Fruit fly (Drosophila melanogaster) whole organism, embryonic: ENCODE results near the gene mRpL20.

Experiments used
- Aef1 ChIP-seq: fragments of 200-800 bp; sonication (Bioruptor generic); IDR thresholded peaks from 3 replicates; pipeline ENCODE4 v1.3.6; 2022; ENCODE audit warnings: missing biosample characterization, missing genetic modification characterization
- Atf6 ChIP-seq: fragments of 200-800 bp; sonication (Bioruptor generic); IDR thresholded peaks from 2 replicates; pipeline ENCODE4 v1.3.6; 2022; ENCODE audit warnings: missing biosample characterization, missing genetic modification characterization
- B-H2 ChIP-seq: fragments of 200-800 bp; sonication (Bioruptor generic); optimal IDR thresholded peaks from 2 replicates; lab custom pipeline; 2018; ENCODE audit warnings: missing biosample characterization, mild to moderate bottlenecking, missing genetic modification characterization
- CG11247 ChIP-seq: fragments of 200-800 bp; sonication (Bioruptor generic); IDR thresholded peaks from 2 replicates; pipeline ENCODE4 v1.3.6; 2022; ENCODE audit warnings: missing biosample characterization, missing genetic modification characterization
- CG11398 ChIP-seq: fragments of 200-800 bp; sonication (Bioruptor generic); optimal IDR thresholded peaks from 2 replicates; lab custom pipeline; 2016; ENCODE audit warnings: missing biosample characterization, missing genetic modification characterization
- CG1233 ChIP-seq: fragments of 200-800 bp; sonication (Bioruptor generic); optimal IDR thresholded peaks from 4 replicates; lab custom pipeline; 2018; ENCODE audit warnings: missing biosample characterization, mild to moderate bottlenecking, missing genetic modification characterization
- CG12659 ChIP-seq: fragments of 200-800 bp; sonication (Bioruptor generic); optimal IDR thresholded peaks from 3 replicates; lab custom pipeline; 2017; ENCODE audit warnings: mild to moderate bottlenecking, missing biosample characterization, missing genetic modification reagents, missing genetic modification characterization
- CG13775 ChIP-seq: fragments of 200-800 bp; sonication (Bioruptor generic); optimal IDR thresholded peaks from 3 replicates; lab custom pipeline; 2017; ENCODE audit warnings: missing biosample characterization, mild to moderate bottlenecking, missing genetic modification characterization
- CG14050 ChIP-seq: fragments of 200-800 bp; sonication (Bioruptor generic); IDR thresholded peaks from 3 replicates; pipeline ENCODE4 v1.3.6; 2022; ENCODE audit warnings: missing biosample characterization, missing genetic modification characterization
- CG31441 ChIP-seq: fragments of 200-800 bp; sonication (Bioruptor generic); IDR thresholded peaks from 2 replicates; pipeline ENCODE4 v1.3.6; 2022; ENCODE audit warnings: missing biosample characterization, missing genetic modification characterization
- CG3163 ChIP-seq: fragments of 200-800 bp; sonication (Bioruptor generic); optimal IDR thresholded peaks from 3 replicates; lab custom pipeline; 2016; ENCODE audit warnings: missing biosample characterization, missing genetic modification characterization
- CG33213 ChIP-seq: fragments of 200-800 bp; sonication (Bioruptor generic); optimal IDR thresholded peaks from 3 replicates; lab custom pipeline; 2016; ENCODE audit warnings: missing biosample characterization, missing genetic modification characterization
- CG3407 ChIP-seq: fragments of 200-800 bp; sonication (Bioruptor generic); optimal IDR thresholded peaks from 2 replicates; lab custom pipeline; 2018; ENCODE audit warnings: missing biosample characterization, mild to moderate bottlenecking, missing genetic modification characterization
- CG3726 ChIP-seq: fragments of 200-800 bp; sonication (Bioruptor generic); IDR thresholded peaks from 3 replicates; pipeline ENCODE4, ENCODE4 v1.3.6; 2022; ENCODE audit warnings: missing biosample characterization, missing genetic modification characterization
- CG4360 ChIP-seq: fragments of 200-800 bp; sonication (Bioruptor generic); IDR thresholded peaks from 2 replicates; pipeline ENCODE4 v1.3.6; 2022; ENCODE audit warnings: missing biosample characterization, missing genetic modification characterization
- CG4707 ChIP-seq: fragments of 200-800 bp; sonication (Bioruptor generic); optimal IDR thresholded peaks from 2 replicates; lab custom pipeline; 2018; ENCODE audit warnings: missing biosample characterization, mild to moderate bottlenecking, missing genetic modification characterization, moderate library complexity
- CG6654 ChIP-seq: fragments of 200-800 bp; sonication (Bioruptor generic); optimal IDR thresholded peaks from 2 replicates; lab custom pipeline; 2017; ENCODE audit warnings: missing biosample characterization, mild to moderate bottlenecking, missing genetic modification characterization
- CG9932 ChIP-seq: fragments of 200-800 bp; sonication (Bioruptor generic); IDR thresholded peaks from 2 replicates; pipeline ENCODE4 v1.3.6; 2022; ENCODE audit warnings: missing biosample characterization, missing genetic modification characterization
- D ChIP-seq, 2 experiments: fragments of 200-800 bp in 1 of 2; fragments of >200 bp in 1 of 2; sonication (Bioruptor generic) in 1 of 2; optimal IDR thresholded peaks; 2 replicates in 1 of 2; 3 replicates in 1 of 2; lab custom pipeline; 2017; ENCODE audit warnings: mild to moderate bottlenecking in 1 of 2, missing biosample characterization in 1 of 2, missing genetic modification characterization in 1 of 2, missing genetic modification reagents in 1 of 2
- Doc3 ChIP-seq: fragments of 200-800 bp; sonication (Bioruptor generic); IDR thresholded peaks from 3 replicates; pipeline ENCODE4 v1.3.6; 2022; ENCODE audit warnings: missing biosample characterization, missing genetic modification characterization; ENCODE audit not compliant: partially characterized antibody
- Ets97D ChIP-seq: fragments of 200-800 bp; sonication (Bioruptor generic); optimal IDR thresholded peaks from 3 replicates; lab custom pipeline; 2016; ENCODE audit warnings: missing biosample characterization, missing genetic modification characterization
- Lim3 ChIP-seq: fragments of 200-800 bp; sonication (Bioruptor generic); IDR thresholded peaks from 2 replicates; pipeline ENCODE4 v1.3.6; 2022; ENCODE audit warnings: missing biosample characterization, missing genetic modification characterization
- NFAT ChIP-seq: fragments of 200-800 bp; sonication (Bioruptor generic); IDR thresholded peaks from 2 replicates; pipeline ENCODE4 v1.3.6; 2022; ENCODE audit warnings: missing biosample characterization, missing genetic modification characterization
- Poxn ChIP-seq: fragments of 200-800 bp; sonication (Bioruptor generic); IDR thresholded peaks from 2 replicates; pipeline ENCODE4 v1.3.6; 2022; ENCODE audit warnings: missing biosample characterization, missing genetic modification characterization
- Ravus ChIP-seq: fragments of 200-800 bp; sonication (Bioruptor generic); IDR thresholded peaks from 2 replicates; pipeline ENCODE4 v1.3.6; 2022; ENCODE audit warnings: missing biosample characterization, missing genetic modification characterization
- Sox100B ChIP-seq: fragments of 200-800 bp; sonication (Bioruptor generic); optimal IDR thresholded peaks from 3 replicates; lab custom pipeline; 2018; ENCODE audit warnings: missing biosample characterization, mild to moderate bottlenecking, missing genetic modification characterization
- ac ChIP-seq: fragments of 200-800 bp; sonication (Bioruptor generic); optimal IDR thresholded peaks from 3 replicates; lab custom pipeline; 2017; ENCODE audit warnings: missing biosample characterization, mild to moderate bottlenecking, missing genetic modification characterization
- bcd ChIP-seq: fragments of 200-800 bp; sonication (Bioruptor generic); optimal IDR thresholded peaks from 2 replicates; lab custom pipeline; 2017; ENCODE audit warnings: missing biosample characterization, mild to moderate bottlenecking, missing genetic modification characterization
- chinmo ChIP-seq: fragments of 200-800 bp; sonication (Bioruptor generic); IDR thresholded peaks from 4 replicates; pipeline ENCODE4 v1.3.6; 2022; ENCODE audit warnings: missing biosample characterization, missing genetic modification characterization; ENCODE audit not compliant: partially characterized antibody
- chn ChIP-seq: fragments of 200-800 bp; sonication (Bioruptor generic); optimal IDR thresholded peaks from 2 replicates; lab custom pipeline; 2016; ENCODE audit warnings: missing biosample characterization, missing genetic modification characterization
- danr ChIP-seq: fragments of 200-800 bp; sonication (Bioruptor generic); IDR thresholded peaks from 2 replicates; pipeline ENCODE4 v1.3.6; 2022; ENCODE audit warnings: missing biosample characterization, missing genetic modification characterization
- dmrt11E ChIP-seq: fragments of 200-800 bp; sonication (Bioruptor generic); optimal IDR thresholded peaks from 3 replicates; lab custom pipeline; 2018; ENCODE audit warnings: missing biosample characterization, mild to moderate bottlenecking, missing genetic modification characterization, moderate library complexity
- dysf ChIP-seq: fragments of 200-800 bp; sonication (Bioruptor generic); IDR thresholded peaks from 3 replicates; pipeline ENCODE4 v1.3.6; 2022; ENCODE audit warnings: missing biosample characterization, missing genetic modification characterization
- fd102C ChIP-seq: fragments of 200-800 bp; sonication (Bioruptor generic); optimal IDR thresholded peaks from 2 replicates; lab custom pipeline; 2018; ENCODE audit warnings: missing biosample characterization, mild to moderate bottlenecking, missing genetic modification characterization, moderate library complexity
- grau ChIP-seq: fragments of 200-800 bp; optimal IDR thresholded peaks from 3 replicates; lab custom pipeline; 2019; ENCODE audit warnings: missing biosample characterization, mild to moderate bottlenecking, missing genetic modification characterization, moderate library complexity
- kah ChIP-seq: fragments of 200-800 bp; sonication (Bioruptor generic); optimal IDR thresholded peaks from 2 replicates; lab custom pipeline; 2018; ENCODE audit warnings: missing biosample characterization, mild to moderate bottlenecking, missing genetic modification characterization
- odd ChIP-seq: fragments of 200-800 bp; sonication (Bioruptor generic); optimal IDR thresholded peaks from 2 replicates; lab custom pipeline; 2017; ENCODE audit warnings: missing biosample characterization, mild to moderate bottlenecking, missing genetic modification characterization
- org-1 ChIP-seq: fragments of 200-800 bp; sonication (Bioruptor generic); optimal IDR thresholded peaks from 2 replicates; lab custom pipeline; 2017; ENCODE audit warnings: missing biosample characterization, missing genetic modification characterization
- pan ChIP-seq, 4 experiments: fragments of >200 bp in 3 of 4; fragments of 200-800 bp in 1 of 4; sonication (Bioruptor generic) in 1 of 4; optimal IDR thresholded peaks in 3 of 4; IDR thresholded peaks in 1 of 4; 2 replicates each; pipeline versions ENCODE4 v1.3.6 to Lab custom; 2017 to 2022; ENCODE audit warnings: missing biosample characterization in 2 of 4, missing genetic modification characterization in 2 of 4, mixed read lengths in 1 of 4
- ranshi ChIP-seq: fragments of 200-800 bp; sonication (Bioruptor generic); IDR thresholded peaks from 2 replicates; pipeline ENCODE4 v1.3.6; 2022; ENCODE audit warnings: missing biosample characterization, missing genetic modification characterization
- sens ChIP-seq: fragments of 200-800 bp; sonication (Bioruptor generic); peaks from one replicate; lab custom pipeline; 2016; ENCODE audit warnings: missing biosample characterization, missing genetic modification characterization
- sisA ChIP-seq: fragments of 200-800 bp; sonication (Bioruptor generic); IDR thresholded peaks from 2 replicates; pipeline ENCODE4 v1.3.6; 2022; ENCODE audit warnings: missing biosample characterization, missing genetic modification characterization
- tap ChIP-seq: fragments of 200-800 bp; optimal IDR thresholded peaks from 3 replicates; lab custom pipeline; 2019; ENCODE audit warnings: missing biosample characterization, mild to moderate bottlenecking, missing genetic modification characterization, moderate library complexity
- trh ChIP-seq: fragments of 200-800 bp; sonication (Bioruptor generic); optimal IDR thresholded peaks from 2 replicates; lab custom pipeline; 2016; ENCODE audit warnings: missing biosample characterization, missing genetic modification characterization
- unc-4 ChIP-seq: fragments of 200-800 bp; sonication (Bioruptor generic); IDR thresholded peaks from 2 replicates; pipeline ENCODE4 v1.3.6; 2022; ENCODE audit warnings: missing biosample characterization, missing genetic modification characterization; ENCODE audit not compliant: partially characterized antibody
- vfl ChIP-seq: fragments of 200-800 bp; sonication (Bioruptor generic); optimal IDR thresholded peaks from 2 replicates; lab custom pipeline; 2016; ENCODE audit warnings: missing biosample characterization, missing genetic modification characterization
- wdn ChIP-seq: fragments of 200-800 bp; sonication (Bioruptor generic); IDR thresholded peaks from 2 replicates; pipeline ENCODE4 v1.3.6; 2022; ENCODE audit warnings: missing biosample characterization, missing genetic modification characterization
- zen2 ChIP-seq: fragments of 200-800 bp; sonication (Bioruptor generic); IDR thresholded peaks from 3 replicates; pipeline ENCODE4 v1.3.6; 2022; ENCODE audit warnings: missing biosample characterization, missing genetic modification characterization; ENCODE audit not compliant: partially characterized antibody
- zfh1 ChIP-seq: fragments of 200-800 bp; sonication (Bioruptor generic); IDR thresholded peaks from 3 replicates; pipeline ENCODE4 v1.3.6; 2022; ENCODE audit warnings: missing biosample characterization, missing genetic modification characterization

Gene mRpL20

DNA sequence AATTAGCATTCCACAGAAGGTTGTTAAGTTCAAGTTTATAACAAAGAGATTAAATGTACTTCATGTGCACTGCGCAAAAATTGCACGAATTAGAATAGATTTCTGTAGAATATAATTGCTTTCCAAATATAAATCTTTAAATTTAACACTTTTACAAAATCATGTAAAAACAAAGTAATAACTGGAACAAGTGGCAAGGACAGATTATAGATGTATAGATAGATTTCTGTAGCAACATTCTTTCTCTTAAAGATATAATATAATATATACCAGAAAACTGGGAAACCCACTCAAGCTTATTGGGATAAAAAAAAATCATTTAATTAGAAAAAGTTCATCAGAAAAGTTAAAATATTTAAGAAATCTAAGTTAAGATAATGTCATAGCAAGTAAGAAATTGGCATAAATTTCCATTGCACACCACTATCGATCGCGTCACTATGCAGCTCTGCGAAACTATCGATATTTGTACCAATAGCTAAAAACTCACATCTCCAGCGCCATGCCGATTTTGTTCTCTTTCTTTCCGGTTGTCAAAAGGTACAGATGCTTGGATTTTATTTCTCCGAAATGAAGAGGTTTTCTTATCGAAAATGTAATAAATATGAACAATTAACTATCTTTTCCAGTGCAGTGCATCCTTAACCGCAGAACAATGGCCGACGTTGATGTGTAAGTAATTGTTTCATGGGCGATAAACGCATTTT lies 5.3 kb upstream of the mRpL20 start, which contains the start of gene RpS12 (continued):
- TF ChIP-seq CG3726 (GFP tag; lab: Robert Waterston, UW) (0 out of 3 replicates have a peak, but pooled peaks have one; percentile 54), zen2 (GFP tag; lab: Robert Waterston, UW) (peak; percentile 20; the same call in 1 of the 3 replicates), Ravus (GFP tag; lab: Robert Waterston, UW) (no peak), Aef1 (GFP tag; lab: Robert Waterston, UW) (peak; percentile 74), unc-4 (GFP tag; lab: Robert Waterston, UW) (peak; percentile 65), Poxn (no peak), sisA (peak; percentile 58), CG9932 (GFP tag; lab: Robert Waterston, UW) (peak; percentile 92), CG11398 (peak; percentile 76), Doc3 (GFP tag; lab: Robert Waterston, UW) (peak; percentile 52; the same call in 1 of the 3 replicates), org-1 (peak; percentile 50), CG4360 (GFP tag; lab: Robert Waterston, UW) (no peak), zfh1 (peak; percentile 81), sens (peak; percentile 92), CG11247 (peak; percentile 85), NFAT (GFP tag; lab: Robert Waterston, UW) (peak; percentile 77; the same call in 1 of the 2 replicates), kah (peak; percentile 72), grau (tag; lab: Kevin White, UChicago) (peak; percentile 68), CG1233 (GFP tag; lab: Kevin White, UChicago) (peak; percentile 77), fd102C (GFP tag; lab: Kevin White, UChicago) (peak; percentile 74), ac (GFP tag; lab: Kevin White, UChicago) (peak; percentile 50), CG3163 (GFP tag; lab: Kevin White, UChicago) (peak; percentile 70), B-H2 (peak; percentile 89), CG6654 (peak; percentile 33), CG13775 (GFP tag; lab: Kevin White, UChicago) (peak; percentile 82), wdn (GFP tag; lab: Robert Waterston, UW) (peak; percentile 57), danr (no peak), chinmo (GFP tag; lab: Robert Waterston, UW) (peak; percentile 60; the same call in 1 of the 4 replicates), CG33213 (GFP tag; lab: Kevin White, UChicago) (peak; percentile 81), ranshi (GFP tag; lab: Robert Waterston, UW) (peak; percentile 85), odd (GFP tag; lab: Kevin White, UChicago) (peak; percentile 79), CG3407 (GFP tag; lab: Kevin White, UChicago) (peak; percentile 58), tap (tag; lab: Kevin White, UChicago) (peak; percentile 58), Lim3 (no peak), bcd (GFP tag; lab: Kevin White, UChicago) (peak; percentile 86), Atf6 (GFP tag; lab: Robert Waterston, UW) (peak; percentile 73), dmrt11E (tag; lab: Kevin White, UChicago) (peak; percentile 65), CG14050 (peak; percentile 42), Sox100B (GFP tag; lab: Kevin White, UChicago) (peak; percentile 65), vfl (GFP tag; lab: Kevin White, UChicago) (peak; percentile 71), chn (GFP tag; lab: Kevin White, UChicago) (peak; percentile 70), trh (GFP tag; lab: Kevin White, UChicago) (peak; percentile 61), CG12659 (peak; percentile 73), dysf (peak; percentile 69), pan (optimal IDR thresholded peaks at IDR 0.05; lab: Kevin White, UChicago) (no peak), pan (GFP tag; optimal IDR thresholded peaks at IDR 0.05 in 1 of 2, IDR thresholded peaks at IDR 0.05 in 1 of 2) (peak in 1 of 2 experiments; percentile 67), CG31441 (GFP tag; lab: Robert Waterston, UW) (peak; percentile 47), Ets97D (GFP tag; lab: Kevin White, UChicago) (peak; percentile 99), D (optimal IDR thresholded peaks at IDR 0.05; lab: Kevin White, UChicago) (no peak), D (GFP tag; optimal IDR thresholded peaks at IDR 0.05; lab: Kevin White, UChicago) (peak; percentile 54), CG4707 (GFP tag; lab: Kevin White, UChicago) (peak; percentile 80)
